Worm (Caenorhabditis elegans): ENCODE results near the gene F26D2.15.

ce11 chrV:16395131-16395530 is 42.5 kb upstream of the F26D2.15 start, which contains the start of gene F13A7.11:
- no peak for TF ChIP-seq fkh-10 (GFP tag; optimal IDR thresholded peaks at IDR 0.05)
- no peak for TF ChIP-seq unc-3 (GFP tag; conservative IDR thresholded peaks at IDR 0.05)
- TF ChIP-seq unc-3 (tag; optimal IDR thresholded peaks at IDR 0.05) = no peak
- no peak for TF ChIP-seq Y22D7AL.16 (tag; optimal IDR thresholded peaks at IDR 0.05)
- no peak for TF ChIP-seq ama-1 (optimal IDR thresholded peaks at IDR 0.05)
- no peak for TF ChIP-seq ceh-31 (tag; optimal IDR thresholded peaks at IDR 0.05)

Measured in whole organism, late embryonic.